Fruit fly (Drosophila melanogaster): ENCODE results near the gene Vav.

The Vav gene

dm6 chrX:19239365-19239764, 22.3 kb upstream of the Vav start:
- TF ChIP-seq Pif1B (GFP tag; optimal IDR thresholded peaks at IDR 0.05): no peak
- no peak for TF ChIP-seq CG17806 (tag; optimal IDR thresholded peaks at IDR 0.05)
- no peak for TF ChIP-seq CG4496 (GFP tag; IDR thresholded peaks at IDR 0.05)
- no peak for TF ChIP-seq CG32121 (GFP tag; IDR thresholded peaks at IDR 0.05)
- no peak for TF ChIP-seq CG8301 (tag; optimal IDR thresholded peaks at IDR 0.05)
- TF ChIP-seq Ets98B (GFP tag; IDR thresholded peaks at IDR 0.05): no peak
- no peak for TF ChIP-seq fd96Ca (GFP tag; IDR thresholded peaks at IDR 0.05)
- TF ChIP-seq Snoo (tag; optimal IDR thresholded peaks at IDR 0.05): no peak
- no peak for TF ChIP-seq CG8159 (tag; optimal IDR thresholded peaks at IDR 0.05)
- no peak for TF ChIP-seq CG10348 (GFP tag; IDR thresholded peaks at IDR 0.05)

- no peak for TF ChIP-seq rn (GFP tag; IDR thresholded peaks at IDR 0.05)
- no peak for TF ChIP-seq EcR (GFP tag; optimal IDR thresholded peaks at IDR 0.05)
- no peak for TF ChIP-seq Pif1A (GFP tag; optimal IDR thresholded peaks at IDR 0.05)
- no peak for TF ChIP-seq CG13204 (GFP tag; optimal IDR thresholded peaks at IDR 0.05)
- no peak for TF ChIP-seq CG15710 (tag; optimal IDR thresholded peaks at IDR 0.05)
- no peak for TF ChIP-seq gl (tag; optimal IDR thresholded peaks at IDR 0.05)
- no peak for TF ChIP-seq CG14655 (GFP tag; optimal IDR thresholded peaks at IDR 0.05)
- no peak for TF ChIP-seq CG32121 (GFP tag; IDR thresholded peaks at IDR 0.05)
- no peak for TF ChIP-seq Ets98B (GFP tag; IDR thresholded peaks at IDR 0.05)
Measured at dm6 chrX:19240230-19240839, 21.3 kb upstream of the Vav start.

DNA sequence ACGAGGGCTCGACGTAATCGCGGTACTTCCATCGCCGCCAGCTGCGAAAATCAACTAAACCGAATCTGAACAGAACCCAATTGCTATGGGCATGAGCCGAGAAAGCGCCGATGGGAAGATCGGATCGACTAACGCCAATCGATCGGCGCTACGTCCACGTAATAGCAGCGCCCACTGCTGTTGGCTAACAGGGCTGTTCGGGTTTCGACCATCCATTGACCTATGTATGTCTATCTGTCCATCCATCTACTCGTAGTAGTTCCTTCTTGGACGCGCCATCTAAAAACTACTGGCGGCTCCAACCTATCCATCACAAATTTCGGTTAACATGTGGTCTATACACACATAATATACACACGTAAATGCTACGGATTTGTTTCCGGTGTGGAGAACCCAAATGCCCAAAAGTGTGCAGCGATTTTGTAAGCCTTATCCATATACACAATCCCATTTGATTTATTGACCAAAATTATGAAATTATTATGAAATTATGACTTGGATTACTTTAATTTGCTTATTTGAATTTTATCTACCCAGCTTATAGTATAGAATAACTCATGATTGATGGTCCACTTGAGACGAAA, 19.7 kb upstream of the Vav start, which contains the start of gene CG14196:
TSS of gene CG14196 (minus strand) at position 51 of the 584 bp plus-strand sequence.
- no peak for TF ChIP-seq gl (tag; optimal IDR thresholded peaks at IDR 0.05)
- TF ChIP-seq CG14655 (GFP tag; optimal IDR thresholded peaks at IDR 0.05): no peak
- TF ChIP-seq fd96Ca (GFP tag; IDR thresholded peaks at IDR 0.05): no peak
- no peak for TF ChIP-seq Pif1B (GFP tag; optimal IDR thresholded peaks at IDR 0.05)
- no peak for TF ChIP-seq CG34367 (tag; optimal IDR thresholded peaks at IDR 0.05)
- TF ChIP-seq D1 (tag; optimal IDR thresholded peaks at IDR 0.05): no peak
- no peak for TF ChIP-seq CG8301 (tag; optimal IDR thresholded peaks at IDR 0.05)
- no peak for TF ChIP-seq CG9948 (tag; optimal IDR thresholded peaks at IDR 0.05)
- no peak for TF ChIP-seq Ets98B (GFP tag; IDR thresholded peaks at IDR 0.05)
- no peak for TF ChIP-seq EcR (GFP tag; optimal IDR thresholded peaks at IDR 0.05)
- no peak for TF ChIP-seq CG4496 (GFP tag; IDR thresholded peaks at IDR 0.05)
- no peak for TF ChIP-seq CG17806 (tag; optimal IDR thresholded peaks at IDR 0.05)
- TF ChIP-seq CG10348 (GFP tag; IDR thresholded peaks at IDR 0.05): no peak
- no peak for TF ChIP-seq CG32121 (GFP tag; IDR thresholded peaks at IDR 0.05)
- no peak for TF ChIP-seq CG13204 (GFP tag; optimal IDR thresholded peaks at IDR 0.05)
- no peak for TF ChIP-seq CG8159 (tag; optimal IDR thresholded peaks at IDR 0.05)
- no peak for TF ChIP-seq Pif1A (GFP tag; optimal IDR thresholded peaks at IDR 0.05)
- TF ChIP-seq CG15710 (tag; optimal IDR thresholded peaks at IDR 0.05): no peak
- TF ChIP-seq CG12605 (GFP tag; IDR thresholded peaks at IDR 0.05): no peak
- no peak for TF ChIP-seq rn (GFP tag; IDR thresholded peaks at IDR 0.05)

dm6 chrX:19243379-19243834, 18.2 kb upstream of the Vav start, which contains the start of gene CG7889:
TSS of gene CG7889 (plus strand) at chrX:19243631.
- TF ChIP-seq CG34367 (tag; optimal IDR thresholded peaks at IDR 0.05): no peak
- peak; percentile 8 for TF ChIP-seq D1 (tag; optimal IDR thresholded peaks at IDR 0.05)
- TF ChIP-seq CG8301 (tag; optimal IDR thresholded peaks at IDR 0.05): peak; percentile 31
- TF ChIP-seq Pif1A (GFP tag; optimal IDR thresholded peaks at IDR 0.05): peak; percentile 31
- peak; percentile 17; the same call in 1 of the 2 replicates for TF ChIP-seq CG12605 (GFP tag; IDR thresholded peaks at IDR 0.05)
- TF ChIP-seq Pif1B (GFP tag; optimal IDR thresholded peaks at IDR 0.05): no peak
- TF ChIP-seq CG8159 (tag; optimal IDR thresholded peaks at IDR 0.05): peak; percentile 48

DNA sequence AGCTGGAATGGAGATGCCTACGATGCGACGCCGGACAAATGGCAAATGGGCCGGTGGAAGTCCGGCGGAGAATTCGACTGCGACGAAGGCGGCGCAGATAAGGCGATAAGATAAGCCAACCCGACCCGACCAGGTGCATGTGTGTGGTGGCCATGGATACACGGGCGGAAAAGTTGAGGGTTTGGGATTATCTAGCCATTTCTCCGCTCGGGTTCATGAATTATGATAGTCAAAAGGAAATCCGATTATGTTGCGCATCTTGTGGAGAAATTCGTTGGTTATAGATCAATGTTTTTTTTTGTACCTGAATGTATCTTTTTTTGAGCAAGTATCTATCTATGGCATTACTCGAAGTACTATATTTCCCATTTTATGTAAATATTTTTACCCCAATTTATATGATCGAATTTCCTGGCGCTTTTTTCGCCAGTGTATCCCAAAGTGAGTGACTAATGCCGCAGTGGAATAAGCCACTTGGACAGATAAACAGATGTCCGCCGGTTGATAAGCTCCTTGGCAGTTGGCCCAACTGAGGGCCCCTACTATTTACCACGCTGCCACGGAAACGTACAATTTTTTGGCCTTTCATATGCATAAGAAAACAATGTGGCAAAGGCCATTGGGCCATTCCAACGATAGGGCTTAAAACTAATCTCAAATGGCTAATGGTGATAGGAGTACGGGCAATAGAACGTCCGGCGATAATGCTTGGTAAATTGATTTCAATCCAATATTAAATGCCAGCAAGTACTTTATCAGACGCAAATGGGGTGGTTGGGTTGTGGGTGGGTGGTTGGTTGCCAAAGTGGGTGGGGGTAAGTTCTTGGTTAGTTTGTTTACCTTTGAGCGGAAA, 14.2 kb upstream of the Vav start, which contains the start of gene CG7992:
TSS of gene CG7992 (minus strand) at position 51 of the 853 bp plus-strand sequence.
- peak; percentile 40 for TF ChIP-seq CG8159 (tag; optimal IDR thresholded peaks at IDR 0.05)
- no peak for TF ChIP-seq Pif1A (GFP tag; optimal IDR thresholded peaks at IDR 0.05)
- no peak for TF ChIP-seq CG8301 (tag; optimal IDR thresholded peaks at IDR 0.05)
- 0 out of 3 replicates have a peak, but pooled peaks have one; percentile 39 for TF ChIP-seq CG4496 (GFP tag; IDR thresholded peaks at IDR 0.05)
- TF ChIP-seq CG13204 (GFP tag; optimal IDR thresholded peaks at IDR 0.05): no peak
- no peak for TF ChIP-seq Pif1B (GFP tag; optimal IDR thresholded peaks at IDR 0.05)
- no peak for TF ChIP-seq CG9948 (tag; optimal IDR thresholded peaks at IDR 0.05)
- TF ChIP-seq fd96Ca (GFP tag; IDR thresholded peaks at IDR 0.05): no peak
